Worm (Caenorhabditis elegans) whole organism, young adult: ENCODE data around the gene fbxc-44.

Experiments
- B0261.1 ChIP-seq: sonication (generic microtip); optimal IDR thresholded peaks from 2 replicates; lab custom pipeline; 2016; ENCODE audit warnings: mild to moderate bottlenecking, missing genetic modification characterization, moderate library complexity, missing compliant biosample characterization
- B0336.3 ChIP-seq: fragments of 200-800 bp; sonication (Bioruptor generic); IDR thresholded peaks from 2 replicates; pipeline ENCODE4 v1.3.6; 2022; ENCODE audit warnings: missing genetic modification characterization, missing compliant biosample characterization
- F33H1.4 ChIP-seq: fragments of 200-800 bp; sonication (Bioruptor generic); IDR thresholded peaks from 2 replicates; pipeline ENCODE4 v1.3.6; 2022; ENCODE audit warnings: missing genetic modification reagents, missing genetic modification characterization, missing compliant biosample characterization
- T07F8.4 ChIP-seq: sonication (generic microtip); optimal IDR thresholded peaks from 2 replicates; lab custom pipeline; 2016; ENCODE audit warnings: mild to moderate bottlenecking, missing genetic modification characterization, moderate library complexity, missing compliant biosample characterization
- athp-1 ChIP-seq: sonication (generic microtip); optimal IDR thresholded peaks from 2 replicates; lab custom pipeline; 2017; ENCODE audit warnings: mild to moderate bottlenecking, missing genetic modification characterization, missing compliant biosample characterization
- attf-5 ChIP-seq: fragments of 200-800 bp; sonication (Bioruptor generic); optimal IDR thresholded peaks from 2 replicates; lab custom pipeline; 2018; ENCODE audit warnings: mild to moderate bottlenecking, missing genetic modification characterization, missing compliant biosample characterization
- cebp-2 ChIP-seq: fragments of 200-800 bp; sonication (Bioruptor generic); IDR thresholded peaks from 2 replicates; pipeline ENCODE4 v1.3.6; 2022; ENCODE audit warnings: missing genetic modification characterization, missing compliant biosample characterization
- ceh-91 ChIP-seq: fragments of 200-800 bp; sonication (Bioruptor generic); IDR thresholded peaks from 2 replicates; pipeline ENCODE4 v1.3.6; 2022; ENCODE audit warnings: missing genetic modification reagents, missing genetic modification characterization, missing compliant biosample characterization
- dox-1 ChIP-seq: fragments of 200-800 bp; sonication (Bioruptor generic); IDR thresholded peaks from 2 replicates; pipeline ENCODE4 v1.3.6; 2022; ENCODE audit warnings: missing genetic modification reagents, missing genetic modification characterization, missing compliant biosample characterization
- nfyb-1 ChIP-seq: fragments of 200-800 bp; sonication (Bioruptor generic); IDR thresholded peaks from 2 replicates; pipeline ENCODE4 v1.3.6; 2022; ENCODE audit warnings: missing genetic modification reagents, missing genetic modification characterization, missing compliant biosample characterization
- nhr-80 ChIP-seq: sonication (generic microtip); optimal IDR thresholded peaks from 2 replicates; lab custom pipeline; 2016; ENCODE audit warnings: missing genetic modification characterization, missing compliant biosample characterization

The fbxc-44 gene

ce11 chrII:4203729-4204184, 33.8 kb downstream of the fbxc-44 start, which contains the start of gene mth-1:
Gene mth-1 (minus strand): TSS chrII:4203779.
- TF ChIP-seq ceh-91 (GFP tag; lab: Robert Waterston, UW) (no peak), attf-5 (GFP tag; lab: Kevin White, UChicago) (no peak), athp-1 (tag; lab: Kevin White, UChicago) (no peak), T07F8.4 (tag; lab: Kevin White, UChicago) (no peak), nhr-80 (peak; percentile 46), B0261.1 (tag; lab: Kevin White, UChicago) (no peak)

ce11 chrII:4194127-4194526, 43.4 kb downstream of the fbxc-44 start, which contains the start of gene mth-2:
Gene mth-2 (minus strand): TSS chrII:4194314.
- TF ChIP-seq F33H1.4 (GFP tag; lab: Robert Waterston, UW) (no peak), dox-1 (GFP tag; lab: Robert Waterston, UW) (peak; percentile 63), B0336.3 (0 out of 2 replicates have a peak, but pooled peaks have one; percentile 34), nhr-80 (peak; percentile 94), nfyb-1 (GFP tag; lab: Robert Waterston, UW) (peak; percentile 34; the same call in 1 of the 2 replicates), cebp-2 (no peak)
